Fruit fly (Drosophila melanogaster) whole organism, embryonic: ENCODE measurements around the gene swa.
A peak's percentile ranks its signal among the peaks of the same experiment; 100 is the strongest.

ENCODE experiments used
- Adf1 ChIP-seq: fragments of 200-800 bp; sonication (Bioruptor generic); IDR thresholded peaks from 2 replicates; pipeline ENCODE4 v1.3.6; 2022; ENCODE audit warnings: missing biosample characterization, missing genetic modification characterization
- CG10462 ChIP-seq: fragments of 200-800 bp; sonication (Bioruptor generic); optimal IDR thresholded peaks from 2 replicates; lab custom pipeline; 2016; ENCODE audit warnings: missing biosample characterization, missing genetic modification characterization
- CG11723 ChIP-seq: fragments of 200-800 bp; sonication (Bioruptor generic); optimal IDR thresholded peaks from 2 replicates; lab custom pipeline; 2017; ENCODE audit warnings: missing biosample characterization, mild to moderate bottlenecking, missing genetic modification characterization
- CG1233 ChIP-seq: fragments of 200-800 bp; sonication (Bioruptor generic); optimal IDR thresholded peaks from 4 replicates; lab custom pipeline; 2018; ENCODE audit warnings: missing biosample characterization, mild to moderate bottlenecking, missing genetic modification characterization
- CG1529 ChIP-seq: fragments of 200-800 bp; sonication (Bioruptor generic); optimal IDR thresholded peaks from 3 replicates; lab custom pipeline; 2018; ENCODE audit warnings: missing biosample characterization, missing genetic modification characterization
- CG31224 ChIP-seq: fragments of 200-800 bp; sonication (Bioruptor generic); IDR thresholded peaks from 2 replicates; pipeline ENCODE4 v1.3.6; 2022; ENCODE audit warnings: missing biosample characterization, missing genetic modification characterization
- CG31388 ChIP-seq: fragments of 200-800 bp; sonication (Bioruptor generic); optimal IDR thresholded peaks from 2 replicates; lab custom pipeline; 2016; ENCODE audit warnings: missing biosample characterization, missing genetic modification characterization
- CG32532 ChIP-seq: fragments of 200-800 bp; sonication (Bioruptor generic); IDR thresholded peaks from 2 replicates; pipeline ENCODE4 v1.3.6; 2022; ENCODE audit warnings: missing biosample characterization, missing genetic modification characterization
- CG32767 ChIP-seq: fragments of 200-800 bp; sonication (Bioruptor generic); IDR thresholded peaks from 2 replicates; pipeline ENCODE4 v1.3.6; 2022; ENCODE audit warnings: missing biosample characterization, missing genetic modification characterization
- CG3726 ChIP-seq: fragments of 200-800 bp; sonication (Bioruptor generic); IDR thresholded peaks from 3 replicates; pipeline ENCODE4, ENCODE4 v1.3.6; 2022; ENCODE audit warnings: missing biosample characterization, missing genetic modification characterization
- CG6854 ChIP-seq: fragments of 200-800 bp; sonication (Bioruptor generic); optimal IDR thresholded peaks from 3 replicates; lab custom pipeline; 2017; ENCODE audit warnings: missing biosample characterization, mild to moderate bottlenecking, missing genetic modification characterization
- CG8281 ChIP-seq: fragments of 200-800 bp; sonication (Bioruptor generic); optimal IDR thresholded peaks from 2 replicates; lab custom pipeline; 2018; ENCODE audit warnings: missing biosample characterization, mild to moderate bottlenecking, missing genetic modification characterization, moderate library complexity
- CG8944 ChIP-seq: fragments of 200-800 bp; sonication (Bioruptor generic); optimal IDR thresholded peaks from 3 replicates; lab custom pipeline; 2016; ENCODE audit warnings: missing biosample characterization, missing genetic modification characterization
- CG9727 ChIP-seq: fragments of 200-800 bp; sonication (Bioruptor generic); optimal IDR thresholded peaks from 3 replicates; lab custom pipeline; 2017; ENCODE audit warnings: missing biosample characterization, mild to moderate bottlenecking, missing genetic modification characterization
- Dad ChIP-seq: fragments of 200-800 bp; sonication (Bioruptor generic); optimal IDR thresholded peaks from 3 replicates; lab custom pipeline; 2016; ENCODE audit warnings: missing biosample characterization, missing genetic modification characterization
- Ets97D ChIP-seq: fragments of 200-800 bp; sonication (Bioruptor generic); optimal IDR thresholded peaks from 3 replicates; lab custom pipeline; 2016; ENCODE audit warnings: missing biosample characterization, missing genetic modification characterization
- Fer2 ChIP-seq: fragments of 200-800 bp; sonication (Bioruptor generic); optimal IDR thresholded peaks from 2 replicates; lab custom pipeline; 2018; ENCODE audit warnings: missing biosample characterization, mild to moderate bottlenecking, missing genetic modification characterization, moderate library complexity
- Fer3 ChIP-seq: fragments of 200-800 bp; sonication (Bioruptor generic); optimal IDR thresholded peaks from 2 replicates; lab custom pipeline; 2018; ENCODE audit warnings: missing biosample characterization, mild to moderate bottlenecking, missing genetic modification characterization, moderate library complexity
- Gsc ChIP-seq: fragments of 200-800 bp; sonication (Bioruptor generic); IDR thresholded peaks from 2 replicates; pipeline ENCODE4 v1.3.6; 2022; ENCODE audit warnings: missing biosample characterization, missing genetic modification characterization
- Gug ChIP-seq: fragments of 200-800 bp; sonication (Bioruptor generic); IDR thresholded peaks from 4 replicates; pipeline ENCODE4 v1.3.6; 2022; ENCODE audit warnings: missing biosample characterization, missing genetic modification characterization
- HLH4C ChIP-seq: fragments of 200-800 bp; sonication (Bioruptor generic); IDR thresholded peaks from 3 replicates; pipeline ENCODE4 v1.3.6; 2022; ENCODE audit warnings: missing biosample characterization, missing genetic modification characterization; ENCODE audit not compliant: partially characterized antibody
- Hr78 ChIP-seq, 2 experiments: fragments of 200-800 bp in 1 of 2; fragments of >200 bp in 1 of 2; sonication (Bioruptor generic) in 1 of 2; optimal IDR thresholded peaks; 2 replicates each; lab custom pipeline; 2017 to 2019; ENCODE audit warnings: missing biosample characterization in 2 of 2, missing genetic modification characterization in 2 of 2, mild to moderate bottlenecking in 1 of 2, moderate library complexity in 1 of 2
- Ptx1 ChIP-seq: fragments of 200-800 bp; sonication (Bioruptor generic); IDR thresholded peaks from 2 replicates; pipeline ENCODE4 v1.3.6; 2022; ENCODE audit warnings: missing biosample characterization, missing genetic modification characterization
- Tbp ChIP-seq: fragments of >200 bp; optimal IDR thresholded peaks from 2 replicates; lab custom pipeline; 2018; ENCODE audit warnings: missing biosample characterization, missing genetic modification characterization
- ab ChIP-seq: fragments of 200-800 bp; sonication (Bioruptor generic); optimal IDR thresholded peaks from 2 replicates; lab custom pipeline; 2016; ENCODE audit warnings: missing biosample characterization, missing genetic modification characterization
- ac ChIP-seq: fragments of 200-800 bp; sonication (Bioruptor generic); optimal IDR thresholded peaks from 3 replicates; lab custom pipeline; 2017; ENCODE audit warnings: missing biosample characterization, mild to moderate bottlenecking, missing genetic modification characterization
- ci ChIP-seq: fragments of 200-800 bp; sonication (Bioruptor generic); IDR thresholded peaks from 3 replicates; pipeline ENCODE4 v1.3.6; 2022; ENCODE audit warnings: missing biosample characterization, missing genetic modification characterization
- corto ChIP-seq: fragments of 200-800 bp; sonication (Bioruptor generic); optimal IDR thresholded peaks from 2 replicates; lab custom pipeline; 2016; ENCODE audit warnings: missing biosample characterization, mild to moderate bottlenecking, missing genetic modification characterization, moderate library complexity
- da ChIP-seq: fragments of 200-800 bp; sonication (Bioruptor generic); optimal IDR thresholded peaks from 2 replicates; lab custom pipeline; 2016; ENCODE audit warnings: missing biosample characterization, missing genetic modification characterization
- dan ChIP-seq: fragments of 200-800 bp; sonication (Bioruptor generic); IDR thresholded peaks from 2 replicates; pipeline ENCODE4 v1.3.6; 2022; ENCODE audit warnings: missing biosample characterization, missing genetic modification characterization
- danr ChIP-seq: fragments of 200-800 bp; sonication (Bioruptor generic); IDR thresholded peaks from 2 replicates; pipeline ENCODE4 v1.3.6; 2022; ENCODE audit warnings: missing biosample characterization, missing genetic modification characterization
- fd64A ChIP-seq: fragments of 200-800 bp; sonication (Bioruptor generic); optimal IDR thresholded peaks from 3 replicates; lab custom pipeline; 2018; ENCODE audit warnings: missing biosample characterization, mild to moderate bottlenecking, missing genetic modification characterization
- grn ChIP-seq: fragments of 200-800 bp; sonication (Bioruptor generic); optimal IDR thresholded peaks from 3 replicates; lab custom pipeline; 2017; ENCODE audit warnings: missing biosample characterization, missing genetic modification characterization
- jigr1 ChIP-seq: fragments of 200-800 bp; sonication (Bioruptor generic); IDR thresholded peaks from 3 replicates; pipeline ENCODE4 v1.3.6; 2022; ENCODE audit warnings: missing biosample characterization, missing genetic modification characterization
- jing ChIP-seq: fragments of 200-800 bp; sonication (Bioruptor generic); optimal IDR thresholded peaks from 2 replicates; lab custom pipeline; 2018; ENCODE audit warnings: missing biosample characterization, mild to moderate bottlenecking, missing genetic modification characterization
- jumu ChIP-seq: fragments of 200-800 bp; sonication (Bioruptor generic); optimal IDR thresholded peaks from 3 replicates; lab custom pipeline; 2016; ENCODE audit warnings: missing biosample characterization, missing genetic modification characterization
- klu ChIP-seq: fragments of 200-800 bp; sonication (Bioruptor generic); IDR thresholded peaks from 2 replicates; pipeline ENCODE4 v1.3.6; 2022; ENCODE audit warnings: missing biosample characterization, missing genetic modification characterization
- kni ChIP-seq: fragments of 200-800 bp; sonication (Bioruptor generic); optimal IDR thresholded peaks from 3 replicates; lab custom pipeline; 2017; ENCODE audit warnings: mild to moderate bottlenecking, missing biosample characterization, missing genetic modification reagents, missing genetic modification characterization
- lmd ChIP-seq: fragments of 200-800 bp; sonication (Bioruptor generic); IDR thresholded peaks from 2 replicates; pipeline ENCODE4 v1.3.6; 2022; ENCODE audit warnings: missing biosample characterization, missing genetic modification characterization
- pzg ChIP-seq: fragments of 200-800 bp; sonication (Bioruptor generic); optimal IDR thresholded peaks from 3 replicates; lab custom pipeline; 2018; ENCODE audit warnings: missing biosample characterization, mild to moderate bottlenecking, missing genetic modification characterization, moderate library complexity
- rib ChIP-seq: fragments of 200-800 bp; sonication (Bioruptor generic); IDR thresholded peaks from 2 replicates; pipeline ENCODE4 v1.3.6; 2022; ENCODE audit warnings: missing biosample characterization, missing genetic modification characterization
- sc ChIP-seq, 3 experiments: fragments of >200 bp in 2 of 3; fragments of 200-800 bp in 1 of 3; sonication (Bioruptor generic) in 1 of 3; optimal IDR thresholded peaks; 2 replicates in 2 of 3; 3 replicates in 1 of 3; lab custom pipeline; 2017; ENCODE audit warnings: mild to moderate bottlenecking in 1 of 3, missing biosample characterization in 1 of 3, missing genetic modification characterization in 1 of 3, missing genetic modification reagents in 1 of 3
- sna ChIP-seq: fragments of 200-800 bp; sonication (Bioruptor generic); IDR thresholded peaks from 2 replicates; pipeline ENCODE4 v1.3.6; 2022; ENCODE audit warnings: missing biosample characterization, missing genetic modification characterization; ENCODE audit not compliant: partially characterized antibody
- tio ChIP-seq: fragments of 200-800 bp; sonication (Bioruptor generic); optimal IDR thresholded peaks from 2 replicates; lab custom pipeline; 2017; ENCODE audit warnings: missing biosample characterization, missing genetic modification characterization, inconsistent platforms
- tll ChIP-seq, 2 experiments: fragments of 200-800 bp in 1 of 2; fragments of >200 bp in 1 of 2; sonication (Bioruptor generic) in 1 of 2; optimal IDR thresholded peaks; 2 replicates each; lab custom pipeline; 2017 to 2019; ENCODE audit warnings: missing biosample characterization in 2 of 2, missing genetic modification characterization in 2 of 2, mild to moderate bottlenecking in 1 of 2, moderate library complexity in 1 of 2
- tna ChIP-seq: fragments of 200-800 bp; sonication (Bioruptor generic); IDR thresholded peaks from 2 replicates; pipeline ENCODE4 v1.3.6; 2022; ENCODE audit warnings: missing biosample characterization, missing genetic modification characterization; ENCODE audit not compliant: partially characterized antibody
- tup ChIP-seq: fragments of 200-800 bp; sonication (Bioruptor generic); optimal IDR thresholded peaks from 2 replicates; lab custom pipeline; 2016; ENCODE audit warnings: missing biosample characterization, mild to moderate bottlenecking, missing genetic modification characterization, moderate library complexity
- twi ChIP-seq: fragments of 200-800 bp; optimal IDR thresholded peaks from 2 replicates; lab custom pipeline; 2019; ENCODE audit warnings: missing biosample characterization, mild to moderate bottlenecking, missing genetic modification characterization, moderate library complexity

Gene swa

dm6 chrX:6343786-6344537 is 21.5 kb downstream of the swa start (continued):
- TF ChIP-seq fd64A (GFP tag; lab: Kevin White, UChicago) (peak; percentile 55), CG31388 (GFP tag; lab: Kevin White, UChicago) (no peak), CG3726 (GFP tag; lab: Robert Waterston, UW) (no peak), CG8281 (tag; lab: Kevin White, UChicago) (no peak), ac (GFP tag; lab: Kevin White, UChicago) (no peak), CG32532 (no peak), kni (GFP tag; lab: Kevin White, UChicago) (peak; percentile 69), sna (GFP tag; lab: Robert Waterston, UW) (0 out of 2 replicates have a peak, but pooled peaks have one; percentile 23), Ets97D (GFP tag; lab: Kevin White, UChicago) (no peak), Dad (GFP tag; lab: Kevin White, UChicago) (peak; percentile 13), corto (GFP tag; lab: Kevin White, UChicago) (peak; percentile 83), ci (GFP tag; lab: Robert Waterston, UW) (peak; percentile 91), Gsc (GFP tag; lab: Robert Waterston, UW) (no peak), pzg (GFP tag; lab: Kevin White, UChicago) (no peak), CG10462 (GFP tag; lab: Kevin White, UChicago) (no peak), CG9727 (no peak), jumu (GFP tag; lab: Kevin White, UChicago) (no peak), CG32767 (GFP tag; lab: Robert Waterston, UW) (0 out of 2 replicates have a peak, but pooled peaks have one; percentile 53), tll (GFP tag; optimal IDR thresholded peaks at IDR 0.05; lab: Kevin White, UChicago) (no peak), Gug (no peak; the same call in 3 of the 4 replicates), tna (GFP tag; lab: Robert Waterston, UW) (no peak), Fer2 (tag; lab: Kevin White, UChicago) (no peak), klu (GFP tag; lab: Robert Waterston, UW) (no peak), danr (GFP tag; lab: Robert Waterston, UW) (no peak; the same call in 1 of the 2 replicates), tio (GFP tag; lab: Kevin White, UChicago) (no peak), HLH4C (GFP tag; lab: Robert Waterston, UW) (peak; percentile 25; the same call in 1 of the 3 replicates), rib (GFP tag; lab: Robert Waterston, UW) (no peak), Hr78 (GFP tag; optimal IDR thresholded peaks at IDR 0.05; lab: Kevin White, UChicago) (peak in 1 of 2 experiments; percentile 27), twi (tag; lab: Kevin White, UChicago) (no peak), jing (GFP tag; lab: Kevin White, UChicago) (no peak), CG31224 (no peak), jigr1 (peak; percentile 54; the same call in 1 of the 3 replicates), da (GFP tag; lab: Kevin White, UChicago) (no peak), grn (GFP tag; lab: Kevin White, UChicago) (peak; percentile 83), lmd (GFP tag; lab: Robert Waterston, UW) (peak; percentile 46; the same call in 1 of the 2 replicates), CG11723 (GFP tag; lab: Kevin White, UChicago) (no peak), sc (optimal IDR thresholded peaks at IDR 0.05; lab: Kevin White, UChicago) (no peak), sc (GFP tag; optimal IDR thresholded peaks at IDR 0.05; lab: Kevin White, UChicago) (peak; percentile 2), dan (GFP tag; lab: Robert Waterston, UW) (no peak), CG1233 (GFP tag; lab: Kevin White, UChicago) (no peak), CG8944 (GFP tag; lab: Kevin White, UChicago) (no peak), Tbp (GFP tag; lab: Kevin White, UChicago) (no peak), Adf1 (GFP tag; lab: Robert Waterston, UW) (no peak; the same call in 1 of the 2 replicates), Fer3 (tag; lab: Kevin White, UChicago) (no peak), CG6854 (no peak), Ptx1 (peak; percentile 78), tup (GFP tag; lab: Kevin White, UChicago) (peak; percentile 13), ab (GFP tag; lab: Kevin White, UChicago) (no peak), CG1529 (GFP tag; lab: Kevin White, UChicago) (peak; percentile 15)
